Worm (Caenorhabditis elegans): Measurements from ENCODE around the gene F35G12.7.

DNA sequence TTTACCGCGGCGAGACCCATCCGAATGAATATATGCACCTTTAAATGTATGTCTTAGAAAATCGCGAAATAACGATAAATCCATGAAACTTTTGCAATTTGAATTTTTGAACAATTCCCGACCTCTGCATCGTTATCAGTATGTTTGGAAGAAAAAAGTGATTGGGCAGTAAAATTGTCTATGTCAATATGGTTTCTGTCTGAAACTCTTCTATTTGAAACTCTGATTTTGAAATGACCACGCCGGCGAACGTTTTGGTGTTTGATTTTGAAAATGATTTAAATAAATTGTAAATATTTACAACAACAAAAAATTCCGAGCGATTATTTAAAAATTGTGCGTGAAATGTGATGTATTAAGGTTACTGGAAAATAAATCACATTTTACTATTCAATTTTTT lies 25.8 kb downstream of the F35G12.7 start:
- no peak for TF ChIP-seq elt-4 (tag; optimal IDR thresholded peaks at IDR 0.05)
- TF ChIP-seq nfya-1 (tag; optimal IDR thresholded peaks at IDR 0.05) = no peak
- TF ChIP-seq unc-42 (tag; optimal IDR thresholded peaks at IDR 0.05) = no peak
- TF ChIP-seq unc-86 (tag; optimal IDR thresholded peaks at IDR 0.05) = no peak
